Worm (Caenorhabditis elegans): ENCODE results near the gene pyc-1.

DNA sequence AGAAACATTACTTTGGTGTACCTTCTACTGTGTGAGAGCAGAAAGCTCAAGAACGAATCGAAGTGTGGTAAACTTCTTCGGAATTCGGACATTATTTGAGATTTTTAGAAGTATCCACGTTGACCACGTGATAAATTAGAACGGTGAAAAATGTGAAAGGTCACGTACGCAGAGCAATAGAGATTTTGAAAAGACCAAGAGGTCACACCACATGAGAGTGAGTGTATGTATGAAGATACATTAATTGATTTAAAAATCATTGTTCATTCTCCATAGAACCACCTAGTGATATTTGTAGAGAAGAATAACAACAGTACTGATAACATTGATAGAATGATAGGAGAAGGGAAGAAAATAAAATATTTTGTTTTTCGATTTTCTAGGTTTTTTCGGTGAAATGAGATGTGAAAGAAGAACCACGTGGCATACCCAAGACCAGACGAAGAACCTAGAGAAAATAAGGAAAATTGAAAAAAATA, at the start of gene pyc-1:
- no peak for TF ChIP-seq dao-5 (tag; optimal IDR thresholded peaks at IDR 0.05)
- TF ChIP-seq him-1 (tag; optimal IDR thresholded peaks at IDR 0.05), result no peak
- peak; percentile 8 for TF ChIP-seq W03F9.2 (tag; optimal IDR thresholded peaks at IDR 0.05)
